Worm (Caenorhabditis elegans): ENCODE measurements around the gene ric-7.

DNA sequence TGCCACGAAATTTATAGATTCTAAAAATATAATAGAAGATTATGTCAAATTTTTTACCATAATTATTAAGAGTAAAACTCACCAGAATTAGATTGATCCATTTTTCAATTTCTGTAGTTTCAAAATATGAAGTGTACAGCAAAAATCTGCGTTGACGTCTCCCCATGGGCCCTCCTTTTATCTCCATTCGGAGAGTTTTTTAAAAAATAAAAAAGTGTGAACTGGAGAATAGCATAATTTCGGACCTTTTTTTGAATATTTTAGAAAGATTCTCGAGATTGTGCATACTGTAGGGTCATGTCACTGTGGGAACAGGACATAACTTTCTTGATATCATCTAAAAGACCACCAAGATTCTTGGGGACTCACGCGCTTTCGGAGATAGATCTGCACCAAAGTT lies 63.6 kb downstream of the ric-7 start, which contains the start of gene dpr-1:
- no peak for TF ChIP-seq mab-5 (tag; optimal IDR thresholded peaks at IDR 0.05)
- no peak for TF ChIP-seq elt-3 (tag; optimal IDR thresholded peaks at IDR 0.05)

Measured in whole organism, mixed stage, embryonic.